Worm (Caenorhabditis elegans): ENCODE measurements around the gene wrt-2.

The wrt-2 gene

ce11 chrX:3045466-3045865 lies 48.7 kb downstream of the wrt-2 start, which contains the start of gene cnnm-3:
Gene cnnm-3, minus strand, starts transcription at chrX:3045847.
- TF ChIP-seq elt-3 (tag; optimal IDR thresholded peaks at IDR 0.05), result no peak
- no peak for TF ChIP-seq C34F6.9 (tag; optimal IDR thresholded peaks at IDR 0.05)
- TF ChIP-seq lin-39 (tag; optimal IDR thresholded peaks at IDR 0.05), result no peak
- TF ChIP-seq sem-4 (tag; optimal IDR thresholded peaks at IDR 0.05), result no peak
- no peak for TF ChIP-seq crh-2 (tag; optimal IDR thresholded peaks at IDR 0.05)
- no peak for TF ChIP-seq nhr-6 (tag; optimal IDR thresholded peaks at IDR 0.05)
- no peak for TF ChIP-seq snpc-4 (tag; optimal IDR thresholded peaks at IDR 0.05)
- TF ChIP-seq nhr-10 (tag; optimal IDR thresholded peaks at IDR 0.05), result no peak
- no peak for TF ChIP-seq nhr-25 (tag; optimal IDR thresholded peaks at IDR 0.05)
- TF ChIP-seq dmd-4 (tag; optimal IDR thresholded peaks at IDR 0.05), result no peak
- TF ChIP-seq nhr-23 (tag; optimal IDR thresholded peaks at IDR 0.05), result no peak
